Worm (Caenorhabditis elegans): ENCODE data around the gene Y38H6C.4.

DNA sequence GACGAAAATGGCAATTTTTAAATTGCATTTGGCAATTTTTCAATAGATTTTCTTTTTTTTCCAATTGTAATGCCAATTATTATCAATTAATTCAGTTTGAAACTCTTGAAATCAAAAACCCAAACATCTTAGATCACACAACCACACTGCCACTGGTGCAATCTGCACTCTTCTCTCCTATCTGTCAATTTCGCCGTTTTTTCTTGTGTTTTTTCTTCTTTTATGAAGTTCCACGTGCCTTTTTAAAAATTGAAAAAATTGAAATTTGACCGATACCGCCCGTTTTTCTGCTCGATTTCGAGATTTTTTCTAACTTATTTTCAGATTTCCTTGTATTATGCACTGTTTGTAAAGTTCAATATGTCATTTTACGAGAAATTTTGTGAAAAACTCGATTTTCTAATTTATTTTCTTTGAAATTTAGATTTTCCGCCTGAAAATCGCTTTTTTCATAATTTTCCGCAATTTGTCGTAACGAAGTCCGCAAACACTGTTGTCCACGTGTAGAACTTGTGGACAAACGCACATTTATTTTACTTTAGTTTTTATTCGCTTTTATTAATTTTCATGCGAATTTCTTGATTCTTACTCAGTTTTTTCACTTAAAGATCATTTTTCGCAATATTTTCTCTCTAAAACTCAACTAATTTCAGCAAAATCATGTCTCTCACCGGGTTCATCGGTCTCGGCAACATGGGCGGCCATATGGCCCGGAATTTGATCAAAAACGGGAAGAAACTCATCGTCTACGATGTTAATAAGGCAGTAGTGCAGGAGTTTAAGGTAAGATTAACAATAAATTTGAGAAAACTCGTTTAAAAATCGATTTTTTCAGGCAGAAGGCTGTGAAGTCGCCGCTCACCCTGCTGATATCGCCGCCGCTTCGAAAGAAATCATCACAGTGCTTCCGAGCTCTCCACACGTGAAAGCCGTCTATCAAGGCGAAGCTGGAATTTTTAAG is 11.3 kb downstream of the Y38H6C.4 start, which contains the start of gene B0250.5:
- TF ChIP-seq nhr-237 (tag; optimal IDR thresholded peaks at IDR 0.05) (no peak), elt-1 (tag; optimal IDR thresholded peaks at IDR 0.05) (no peak), pqm-1 (tag; optimal IDR thresholded peaks at IDR 0.05) (no peak), ceh-82 (tag; optimal IDR thresholded peaks at IDR 0.05) (no peak), ztf-4 (tag; optimal IDR thresholded peaks at IDR 0.05) (no peak)

Data from whole organism, L3 larva.